Worm (Caenorhabditis elegans) whole organism, young adult: ENCODE data around the gene frk-1.

Experiments used
- cebp-2 ChIP-seq: fragments of 200-800 bp; sonication (Bioruptor generic); IDR thresholded peaks from 2 replicates; pipeline ENCODE4 v1.3.6; 2022; ENCODE audit warnings: missing genetic modification characterization, missing compliant biosample characterization
- lin-26 ChIP-seq: fragments of 200-800 bp; sonication (Bioruptor generic); IDR thresholded peaks from 2 replicates; pipeline ENCODE4 v1.3.6; 2022; ENCODE audit warnings: missing genetic modification reagents, missing genetic modification characterization, missing compliant biosample characterization
- sea-2 ChIP-seq: fragments of 200-800 bp; sonication (Bioruptor generic); IDR thresholded peaks from 2 replicates; pipeline ENCODE4 v1.3.6; 2022; ENCODE audit warnings: missing genetic modification characterization, missing compliant biosample characterization

- TF ChIP-seq lin-26 = no peak
- TF ChIP-seq sea-2 (GFP tag; lab: Robert Waterston, UW) = no peak
- TF ChIP-seq cebp-2 (GFP tag; lab: Robert Waterston, UW) = no peak
Measured at ce11 chrIV:10090358-10090757, 47.4 kb downstream of the frk-1 start, which contains the start of gene ttbk-5.
